Worm (Caenorhabditis elegans) whole organism, late embryonic: Measurements from ENCODE around the gene hda-11.
A peak's percentile ranks its signal among the peaks of the same experiment; 100 is the strongest.

Experiments used
- F13H6.1 ChIP-seq: sonication (generic microtip); optimal IDR thresholded peaks from 2 replicates; lab custom pipeline; 2016; ENCODE audit warnings: missing genetic modification characterization, missing compliant biosample characterization
- K02D7.2 ChIP-seq: sonication (generic microtip); optimal IDR thresholded peaks from 2 replicates; lab custom pipeline; 2017; ENCODE audit warnings: mild to moderate bottlenecking, missing genetic modification characterization, missing compliant biosample characterization
- K09A11.1 ChIP-seq: sonication (generic microtip); optimal IDR thresholded peaks from 2 replicates; lab custom pipeline; 2017; ENCODE audit warnings: antibody characterized with exemption, mild to moderate bottlenecking, missing genetic modification characterization, missing compliant biosample characterization; ENCODE audit not compliant: insufficient read depth
- Y22D7AL.16 ChIP-seq: sonication (generic microtip); optimal IDR thresholded peaks from 2 replicates; lab custom pipeline; 2016; ENCODE audit warnings: missing genetic modification characterization, missing compliant biosample characterization
- ceh-2 ChIP-seq: sonication (generic microtip); optimal IDR thresholded peaks from 2 replicates; lab custom pipeline; 2016; ENCODE audit warnings: missing genotype, missing genetic modification characterization, missing compliant biosample characterization
- ceh-24 ChIP-seq: sonication (generic microtip); optimal IDR thresholded peaks from 2 replicates; lab custom pipeline; 2016; ENCODE audit warnings: mild to moderate bottlenecking, missing genetic modification characterization, missing compliant biosample characterization
- ceh-30 ChIP-seq: fragments of 150-350 bp; optimal IDR thresholded peaks from 2 replicates; lab custom pipeline; 2014; ENCODE audit warnings: missing biosample characterization, missing genetic modification characterization
- ceh-34 ChIP-seq: sonication (generic microtip); optimal IDR thresholded peaks from 2 replicates; lab custom pipeline; 2016; ENCODE audit warnings: mild to moderate bottlenecking, missing genetic modification characterization, missing compliant biosample characterization
- ceh-45 ChIP-seq: fragments of 200-800 bp; sonication (Bioruptor generic); IDR thresholded peaks from 2 replicates; pipeline ENCODE4 v1.3.6; 2022; ENCODE audit warnings: missing genetic modification reagents, missing genetic modification characterization, missing compliant biosample characterization
- ceh-6 ChIP-seq: fragments of 200-800 bp; sonication (Bioruptor generic); optimal IDR thresholded peaks from 2 replicates; lab custom pipeline; 2018; ENCODE audit warnings: mild to moderate bottlenecking, missing genetic modification characterization, missing compliant biosample characterization
- ceh-9 ChIP-seq: sonication (generic microtip); optimal IDR thresholded peaks from 2 replicates; lab custom pipeline; 2016; ENCODE audit warnings: mild to moderate bottlenecking, missing genetic modification characterization, inconsistent platforms, missing compliant biosample characterization
- che-1 ChIP-seq: sonication (generic microtip); optimal IDR thresholded peaks from 2 replicates; lab custom pipeline; 2016; ENCODE audit warnings: mild to moderate bottlenecking, missing genetic modification characterization, missing compliant biosample characterization
- dmd-4 ChIP-seq: sonication (generic microtip); optimal IDR thresholded peaks from 2 replicates; lab custom pipeline; 2016; ENCODE audit warnings: borderline replicate concordance, missing genetic modification characterization, missing compliant biosample characterization
- dve-1 ChIP-seq: sonication (generic microtip); optimal IDR thresholded peaks from 2 replicates; lab custom pipeline; 2017; ENCODE audit warnings: antibody characterized with exemption, mild to moderate bottlenecking, missing genetic modification characterization, missing compliant biosample characterization
- elt-2 ChIP-seq: sonication (generic microtip); optimal IDR thresholded peaks from 2 replicates; lab custom pipeline; 2016; ENCODE audit warnings: missing genetic modification reagents, missing genetic modification characterization, missing compliant biosample characterization
- elt-4 ChIP-seq: sonication (generic microtip); optimal IDR thresholded peaks from 2 replicates; lab custom pipeline; 2016; ENCODE audit warnings: missing genetic modification characterization, missing compliant biosample characterization
- gmeb-2 ChIP-seq: sonication (generic microtip); optimal IDR thresholded peaks from 2 replicates; lab custom pipeline; 2016; ENCODE audit warnings: missing genetic modification characterization, inconsistent platforms, missing compliant biosample characterization
- hlh-13 ChIP-seq: fragments of 200-800 bp; sonication (Bioruptor generic); optimal IDR thresholded peaks from 2 replicates; lab custom pipeline; 2018; ENCODE audit warnings: mild to moderate bottlenecking, missing genetic modification characterization, missing compliant biosample characterization
- hlh-15 ChIP-seq: sonication (generic microtip); optimal IDR thresholded peaks from 2 replicates; lab custom pipeline; 2016; ENCODE audit warnings: missing genetic modification characterization, missing compliant biosample characterization
- hlh-6 ChIP-seq: sonication (generic microtip); optimal IDR thresholded peaks from 2 replicates; lab custom pipeline; 2016; ENCODE audit warnings: missing genotype, missing genetic modification characterization, missing compliant biosample characterization
- hlh-8 ChIP-seq: sonication (generic microtip); optimal IDR thresholded peaks from 2 replicates; lab custom pipeline; 2016; ENCODE audit warnings: missing genotype, missing genetic modification characterization, missing compliant biosample characterization
- lim-6 ChIP-seq: sonication (generic microtip); optimal IDR thresholded peaks from 2 replicates; lab custom pipeline; 2016; ENCODE audit warnings: missing genetic modification characterization, missing compliant biosample characterization
- mec-3 ChIP-seq: sonication (generic microtip); optimal IDR thresholded peaks from 2 replicates; lab custom pipeline; 2016; ENCODE audit warnings: borderline replicate concordance, missing genetic modification characterization, missing compliant biosample characterization
- nhr-11 ChIP-seq: fragments of 150-350 bp; optimal IDR thresholded peaks from 2 replicates; lab custom pipeline; 2014; ENCODE audit warnings: missing biosample characterization, missing genetic modification characterization
- npax-4 ChIP-seq: sonication (generic microtip); optimal IDR thresholded peaks from 2 replicates; lab custom pipeline; 2016; ENCODE audit warnings: missing genetic modification characterization, missing compliant biosample characterization
- pag-3 ChIP-seq: sonication (generic microtip); optimal IDR thresholded peaks from 2 replicates; lab custom pipeline; 2016; ENCODE audit warnings: missing compliant biosample characterization, missing genetic modification characterization, borderline replicate concordance
- pqm-1 ChIP-seq: sonication (generic microtip); optimal IDR thresholded peaks from 2 replicates; lab custom pipeline; 2016; ENCODE audit warnings: missing genetic modification characterization, missing compliant biosample characterization
- sdc-2 ChIP-seq: sonication (generic microtip); optimal IDR thresholded peaks from 2 replicates; lab custom pipeline; 2016; ENCODE audit warnings: missing genotype, missing genetic modification characterization, missing compliant biosample characterization
- sox-4 ChIP-seq: sonication (generic microtip); optimal IDR thresholded peaks from 2 replicates; lab custom pipeline; 2017; ENCODE audit warnings: mild to moderate bottlenecking, missing genetic modification characterization, inconsistent platforms, missing compliant biosample characterization
- syd-9 ChIP-seq: sonication (generic microtip); optimal IDR thresholded peaks from 2 replicates; lab custom pipeline; 2016; ENCODE audit warnings: mild to moderate bottlenecking, missing genetic modification characterization, moderate library complexity, missing compliant biosample characterization
- tbx-2 ChIP-seq: sonication (generic microtip); optimal IDR thresholded peaks from 2 replicates; lab custom pipeline; 2016; ENCODE audit warnings: missing genetic modification characterization, missing compliant biosample characterization
- ttx-3 ChIP-seq: sonication (generic microtip); optimal IDR thresholded peaks from 2 replicates; lab custom pipeline; 2016; ENCODE audit warnings: missing genetic modification reagents, missing genetic modification characterization, missing compliant biosample characterization
- unc-42 ChIP-seq: sonication (generic microtip); optimal IDR thresholded peaks from 2 replicates; lab custom pipeline; 2016; ENCODE audit warnings: missing genotype, missing genetic modification characterization, missing compliant biosample characterization
- unc-55 ChIP-seq: sonication (generic microtip); optimal IDR thresholded peaks from 2 replicates; lab custom pipeline; 2017; ENCODE audit warnings: missing biosample characterization, missing genetic modification reagents, missing genetic modification characterization
- unc-86 ChIP-seq: sonication (generic microtip); optimal IDR thresholded peaks from 2 replicates; lab custom pipeline; 2016; ENCODE audit warnings: missing genetic modification characterization, missing compliant biosample characterization
- ztf-16 ChIP-seq: sonication (generic microtip); optimal IDR thresholded peaks from 2 replicates; lab custom pipeline; 2017; ENCODE audit warnings: missing genetic modification characterization, missing compliant biosample characterization

Gene hda-11

ce11 chrV:10525902-10526301 lies at the start of gene hda-11, which contains the start of gene C35A5.8 (continued):
- TF ChIP-seq syd-9 (no peak), ceh-30 (tag; lab: Kevin White, UChicago) (no peak), dve-1 (tag; lab: Kevin White, UChicago) (no peak), unc-86 (tag; lab: Kevin White, UChicago) (no peak), lim-6 (tag; lab: Kevin White, UChicago) (peak; percentile 63), ztf-16 (tag; lab: Kevin White, UChicago) (no peak), Y22D7AL.16 (tag; lab: Kevin White, UChicago) (no peak), tbx-2 (tag; lab: Kevin White, UChicago) (peak; percentile 90), unc-42 (peak; percentile 22), elt-4 (tag; lab: Kevin White, UChicago) (no peak), ceh-24 (tag; lab: Kevin White, UChicago) (no peak), hlh-13 (no peak), pag-3 (tag; lab: Kevin White, UChicago) (no peak), hlh-8 (tag; lab: Kevin White, UChicago) (peak; percentile 82), F13H6.1 (tag; lab: Kevin White, UChicago) (peak; percentile 65), dmd-4 (tag; lab: Kevin White, UChicago) (no peak)
- TF ChIP-seq, all 69 proteins: peak for 25

ce11 chrV:10476864-10477443 lies 49.0 kb upstream of the hda-11 start:
- TF ChIP-seq nhr-11 (tag; lab: Kevin White, UChicago), result no peak
- TF ChIP-seq sdc-2 (tag; lab: Kevin White, UChicago), result no peak
- no peak for TF ChIP-seq ceh-6
- no peak for TF ChIP-seq pqm-1

ce11 chrV:10478097-10478828 lies 47.7 kb upstream of the hda-11 start, which contains the start of the genes crp-1 and Y32F6B.9:
TSS of gene crp-1 (plus strand) at chrV:10478564.
TSS of gene Y32F6B.9 (plus strand) at chrV:10478699.
- TF ChIP-seq mec-3 (tag; lab: Kevin White, UChicago) (peak; percentile 22), sox-4 (tag; lab: Kevin White, UChicago) (peak; percentile 15), ceh-2 (tag; lab: Kevin White, UChicago) (peak; percentile 37), hlh-15 (tag; lab: Kevin White, UChicago) (no peak), npax-4 (tag; lab: Kevin White, UChicago) (no peak), che-1 (no peak), ceh-34 (tag; lab: Kevin White, UChicago) (peak; percentile 39)
- TF ChIP-seq, all 69 proteins: peak for 4

- no peak for TF ChIP-seq elt-2 (tag; lab: Kevin White, UChicago)
- TF ChIP-seq ceh-45 (GFP tag; lab: Robert Waterston, UW), result no peak
- TF ChIP-seq ttx-3, result no peak
Measured at ce11 chrV:10483995-10484394, 42.0 kb upstream of the hda-11 start.

ce11 chrV:10484640-10485039 lies 41.3 kb upstream of the hda-11 start, which contains the start of gene Y32F6B.1:
TSS of gene Y32F6B.1 (minus strand) at chrV:10484740.
- TF ChIP-seq ceh-9 (tag; lab: Kevin White, UChicago) (no peak), ceh-24 (tag; lab: Kevin White, UChicago) (no peak), hlh-6 (tag; lab: Kevin White, UChicago) (no peak), K09A11.1 (no peak), gmeb-2 (tag; lab: Kevin White, UChicago) (no peak), unc-55 (GFP tag; lab: Kevin White, UChicago) (no peak), hlh-13 (no peak), K02D7.2 (tag; lab: Kevin White, UChicago) (no peak)
